Fruit fly (Drosophila melanogaster) whole organism, adult: ENCODE measurements around the gene mRpS26.

Experiments used
- CG11617 ChIP-seq: fragments of 200-800 bp; sonication (Bioruptor generic); optimal IDR thresholded peaks from 2 replicates; lab custom pipeline; 2017; ENCODE audit warnings: mild to moderate bottlenecking, missing biosample characterization, missing genetic modification reagents, missing genetic modification characterization
- CG12768 ChIP-seq: fragments of 200-800 bp; sonication (Bioruptor generic); optimal IDR thresholded peaks from 2 replicates; lab custom pipeline; 2017; ENCODE audit warnings: missing biosample characterization, missing genetic modification characterization, mild to moderate bottlenecking, moderate library complexity, missing genetic modification reagents
- CG14711 ChIP-seq: fragments of 200-800 bp; sonication (Bioruptor generic); optimal IDR thresholded peaks from 2 replicates; lab custom pipeline; 2018; ENCODE audit warnings: missing biosample characterization, mild to moderate bottlenecking, missing genetic modification characterization, moderate library complexity
- CG1620 ChIP-seq: fragments of 200-800 bp; sonication (Bioruptor generic); optimal IDR thresholded peaks from 2 replicates; lab custom pipeline; 2016; ENCODE audit warnings: missing biosample characterization, missing genetic modification characterization
- CG33017 ChIP-seq: fragments of 200-800 bp; sonication (Bioruptor generic); optimal IDR thresholded peaks from 2 replicates; lab custom pipeline; 2018; ENCODE audit warnings: missing biosample characterization, mild to moderate bottlenecking, missing genetic modification characterization, moderate library complexity
- CG5204 ChIP-seq: fragments of 200-800 bp; sonication (Bioruptor generic); optimal IDR thresholded peaks from 2 replicates; lab custom pipeline; 2016; ENCODE audit warnings: missing biosample characterization, missing genetic modification characterization
- CG7045 ChIP-seq: fragments of 200-800 bp; sonication (Bioruptor generic); optimal IDR thresholded peaks from 2 replicates; lab custom pipeline; 2017; ENCODE audit warnings: missing biosample characterization, mild to moderate bottlenecking, missing genetic modification characterization
- CG7101 ChIP-seq: fragments of 200-800 bp; sonication (Bioruptor generic); optimal IDR thresholded peaks from 2 replicates; lab custom pipeline; 2018; ENCODE audit warnings: missing biosample characterization, mild to moderate bottlenecking, missing genetic modification characterization, moderate library complexity
- Clk ChIP-seq: fragments of 200-800 bp; sonication (Bioruptor generic); optimal IDR thresholded peaks from 2 replicates; lab custom pipeline; 2017; ENCODE audit warnings: missing biosample characterization, missing genetic modification characterization
- Crg-1 ChIP-seq: fragments of 200-800 bp; sonication (Bioruptor generic); optimal IDR thresholded peaks from 2 replicates; lab custom pipeline; 2016; ENCODE audit warnings: missing biosample characterization, missing genetic modification characterization
- Hr96 ChIP-seq: fragments of 200-800 bp; sonication (Bioruptor generic); optimal IDR thresholded peaks from 2 replicates; lab custom pipeline; 2016; ENCODE audit warnings: missing biosample characterization, missing genetic modification characterization
- Mnt ChIP-seq: fragments of 200-800 bp; sonication (Bioruptor generic); optimal IDR thresholded peaks from 2 replicates; lab custom pipeline; 2016; ENCODE audit warnings: missing biosample characterization, mild to moderate bottlenecking, missing genetic modification characterization
- bab1 ChIP-seq: fragments of 200-800 bp; sonication (Bioruptor generic); optimal IDR thresholded peaks from 3 replicates; lab custom pipeline; 2019; ENCODE audit warnings: missing biosample characterization, mild to moderate bottlenecking, missing genetic modification characterization, moderate library complexity
- cic ChIP-seq: fragments of 200-800 bp; sonication (Bioruptor generic); optimal IDR thresholded peaks from 2 replicates; lab custom pipeline; 2017; ENCODE audit warnings: missing biosample characterization, mild to moderate bottlenecking, missing genetic modification characterization, moderate library complexity
- cnc ChIP-seq, 2 experiments: fragments of >200 bp; optimal IDR thresholded peaks; 2 replicates each; lab custom pipeline; 2017
- kay ChIP-seq: fragments of 200-800 bp; sonication (Bioruptor generic); peaks from one replicate; lab custom pipeline; 2016; ENCODE audit warnings: missing biosample characterization, missing genetic modification characterization, borderline replicate concordance
- ovo ChIP-seq: fragments of 200-800 bp; sonication (Bioruptor generic); optimal IDR thresholded peaks from 2 replicates; lab custom pipeline; 2016; ENCODE audit warnings: missing biosample characterization, missing genetic modification characterization
- pad ChIP-seq: fragments of 200-800 bp; sonication (Bioruptor generic); optimal IDR thresholded peaks from 3 replicates; lab custom pipeline; 2017; ENCODE audit warnings: missing biosample characterization, missing genetic modification characterization, mild to moderate bottlenecking, moderate library complexity, missing genetic modification reagents
- tj ChIP-seq: fragments of 200-800 bp; sonication (Bioruptor generic); optimal IDR thresholded peaks from 3 replicates; lab custom pipeline; 2017; ENCODE audit warnings: missing biosample characterization, mild to moderate bottlenecking, missing genetic modification characterization, moderate library complexity
- toe ChIP-seq: fragments of 200-800 bp; sonication (Bioruptor generic); optimal IDR thresholded peaks from 2 replicates; lab custom pipeline; 2016; ENCODE audit warnings: missing biosample characterization, missing genetic modification characterization

mRpS26 gene

dm6 chr3L:18062959-18063510, 43.3 kb upstream of the mRpS26 start:
- peak; percentile 65 for TF ChIP-seq toe (GFP tag; lab: Kevin White, UChicago)
- TF ChIP-seq CG5204, result peak; percentile 75
- peak; percentile 47 for TF ChIP-seq Mnt (GFP tag; lab: Kevin White, UChicago)
- peak; percentile 30 for TF ChIP-seq Hr96 (GFP tag; lab: Kevin White, UChicago)
- peak; percentile 91 for TF ChIP-seq CG33017 (tag; lab: Kevin White, UChicago)
- TF ChIP-seq CG12768 (GFP tag; lab: Kevin White, UChicago), result peak; percentile 85
- TF ChIP-seq ovo, result peak; percentile 9
- TF ChIP-seq tj (GFP tag; lab: Kevin White, UChicago), result peak; percentile 70
- TF ChIP-seq CG14711 (tag; lab: Kevin White, UChicago), result peak; percentile 78
- peak in 1 of 2 experiments; percentile 23 for TF ChIP-seq cnc (optimal IDR thresholded peaks at IDR 0.05; lab: Kevin White, UChicago)
- TF ChIP-seq CG7045 (GFP tag; lab: Kevin White, UChicago), result peak; percentile 87
- peak; percentile 83 for TF ChIP-seq CG7101 (tag; lab: Kevin White, UChicago)
- TF ChIP-seq bab1 (GFP tag; lab: Kevin White, UChicago), result peak; percentile 60
- TF ChIP-seq Crg-1 (GFP tag; lab: Kevin White, UChicago), result peak; percentile 46
- no peak for TF ChIP-seq CG1620 (GFP tag; lab: Kevin White, UChicago)
- peak; percentile 75 for TF ChIP-seq cic (GFP tag; lab: Kevin White, UChicago)
- TF ChIP-seq CG11617 (GFP tag; lab: Kevin White, UChicago), result peak; percentile 85
- TF ChIP-seq pad (GFP tag; lab: Kevin White, UChicago), result peak; percentile 62
- peak; percentile 13 for TF ChIP-seq Clk
- peak; percentile 87 for TF ChIP-seq kay

- TF ChIP-seq Hr96 (GFP tag; lab: Kevin White, UChicago) (no peak), tj (GFP tag; lab: Kevin White, UChicago) (no peak), Crg-1 (GFP tag; lab: Kevin White, UChicago) (no peak), cnc (optimal IDR thresholded peaks at IDR 0.05; lab: Kevin White, UChicago) (no peak), Mnt (GFP tag; lab: Kevin White, UChicago) (no peak), CG5204 (peak; percentile 25), CG7101 (tag; lab: Kevin White, UChicago) (no peak), CG11617 (GFP tag; lab: Kevin White, UChicago) (no peak), Clk (no peak)
Measured at dm6 chr3L:18064632-18065482, 41.5 kb upstream of the mRpS26 start, which contains the start of gene Eip75B. Gene Eip75B (minus strand): TSS chr3L:18064696.

dm6 chr3L:18070050-18070449, 36.3 kb upstream of the mRpS26 start, which contains the start of gene CG44006:
Gene CG44006 (minus strand): TSS chr3L:18070150.
- TF ChIP-seq cic (GFP tag; lab: Kevin White, UChicago), result no peak
- no peak for TF ChIP-seq CG7045 (GFP tag; lab: Kevin White, UChicago)
- TF ChIP-seq CG14711 (tag; lab: Kevin White, UChicago), result no peak
- no peak for TF ChIP-seq Crg-1 (GFP tag; lab: Kevin White, UChicago)
- TF ChIP-seq CG33017 (tag; lab: Kevin White, UChicago), result no peak
- no peak for TF ChIP-seq CG7101 (tag; lab: Kevin White, UChicago)
- TF ChIP-seq Mnt (GFP tag; lab: Kevin White, UChicago), result no peak
- TF ChIP-seq CG11617 (GFP tag; lab: Kevin White, UChicago), result no peak
- no peak for TF ChIP-seq Clk
- no peak for TF ChIP-seq CG5204
- TF ChIP-seq kay, result no peak
- no peak for TF ChIP-seq cnc (optimal IDR thresholded peaks at IDR 0.05; lab: Kevin White, UChicago)
- TF ChIP-seq Hr96 (GFP tag; lab: Kevin White, UChicago), result no peak
- TF ChIP-seq CG1620 (GFP tag; lab: Kevin White, UChicago), result no peak
- TF ChIP-seq CG12768 (GFP tag; lab: Kevin White, UChicago), result no peak
- TF ChIP-seq bab1 (GFP tag; lab: Kevin White, UChicago), result no peak
- no peak for TF ChIP-seq toe (GFP tag; lab: Kevin White, UChicago)

dm6 chr3L:18072023-18072422, 34.4 kb upstream of the mRpS26 start, which contains the start of gene CG44005:
Gene CG44005 (minus strand): TSS chr3L:18072123.
- TF ChIP-seq CG11617 (GFP tag; lab: Kevin White, UChicago) (no peak), Mnt (GFP tag; lab: Kevin White, UChicago) (no peak), Hr96 (GFP tag; lab: Kevin White, UChicago) (no peak), pad (GFP tag; lab: Kevin White, UChicago) (peak; percentile 88), tj (GFP tag; lab: Kevin White, UChicago) (no peak), cnc (optimal IDR thresholded peaks at IDR 0.05; lab: Kevin White, UChicago) (no peak), CG1620 (GFP tag; lab: Kevin White, UChicago) (no peak)

- TF ChIP-seq tj (GFP tag; lab: Kevin White, UChicago), result no peak
- peak; percentile 18 for TF ChIP-seq kay
- no peak for TF ChIP-seq cnc (optimal IDR thresholded peaks at IDR 0.05; lab: Kevin White, UChicago)
Measured at dm6 chr3L:18073559-18074134, 32.7 kb upstream of the mRpS26 start, which contains the start of gene CG44004. Gene CG44004 (minus strand): TSS chr3L:18073863.
